Fruit fly (Drosophila melanogaster) whole organism, embryonic: ENCODE data around the gene ImpL1.

ENCODE experiments used
- CG10321 ChIP-seq: fragments of 200-800 bp; sonication (Bioruptor generic); IDR thresholded peaks from 2 replicates; pipeline ENCODE4 v1.3.6; 2022; ENCODE audit warnings: missing biosample characterization, missing genetic modification characterization
- CG10979 ChIP-seq: fragments of 200-800 bp; sonication (Bioruptor generic); optimal IDR thresholded peaks from 2 replicates; lab custom pipeline; 2018; ENCODE audit warnings: missing biosample characterization, mild to moderate bottlenecking, missing genetic modification characterization, moderate library complexity
- CG11085 ChIP-seq: fragments of 200-800 bp; sonication (Bioruptor generic); IDR thresholded peaks from 2 replicates; pipeline ENCODE4 v1.3.6; 2022; ENCODE audit warnings: missing biosample characterization, missing genetic modification characterization
- CG11504 ChIP-seq: fragments of 200-800 bp; sonication (Bioruptor generic); optimal IDR thresholded peaks from 3 replicates; lab custom pipeline; 2019; ENCODE audit warnings: missing biosample characterization, mild to moderate bottlenecking, missing genetic modification characterization, moderate library complexity
- CG12769 ChIP-seq: fragments of 200-800 bp; sonication (Bioruptor generic); optimal IDR thresholded peaks from 2 replicates; lab custom pipeline; 2019; ENCODE audit warnings: missing biosample characterization, mild to moderate bottlenecking, missing genetic modification characterization, moderate library complexity
- CG14050 ChIP-seq: fragments of 200-800 bp; sonication (Bioruptor generic); IDR thresholded peaks from 3 replicates; pipeline ENCODE4 v1.3.6; 2022; ENCODE audit warnings: missing biosample characterization, missing genetic modification characterization
- CG14710 ChIP-seq: fragments of 200-800 bp; sonication (Bioruptor generic); optimal IDR thresholded peaks from 3 replicates; lab custom pipeline; 2019; ENCODE audit warnings: missing biosample characterization, mild to moderate bottlenecking, missing genetic modification characterization, moderate library complexity
- CG14860 ChIP-seq: fragments of 200-800 bp; sonication (Bioruptor generic); IDR thresholded peaks from 3 replicates; pipeline ENCODE4 v1.3.6; 2022; ENCODE audit warnings: missing biosample characterization, missing genetic modification characterization; ENCODE audit not compliant: partially characterized antibody
- CG17361 ChIP-seq: fragments of 200-800 bp; sonication (Bioruptor generic); IDR thresholded peaks from 3 replicates; pipeline ENCODE4 v1.3.6; 2022; ENCODE audit warnings: missing biosample characterization, missing genetic modification characterization
- CG17829 ChIP-seq: fragments of 200-800 bp; optimal IDR thresholded peaks from 2 replicates; lab custom pipeline; 2019; ENCODE audit warnings: missing biosample characterization, mild to moderate bottlenecking, missing genetic modification characterization, moderate library complexity
- CG18262 ChIP-seq: fragments of 200-800 bp; optimal IDR thresholded peaks from 3 replicates; lab custom pipeline; 2019; ENCODE audit warnings: missing biosample characterization, mild to moderate bottlenecking, missing genetic modification characterization, moderate library complexity
- CG2120 ChIP-seq: fragments of 200-800 bp; sonication (Bioruptor generic); optimal IDR thresholded peaks from 3 replicates; lab custom pipeline; 2016; ENCODE audit warnings: missing biosample characterization, missing genetic modification characterization
- CG2712 ChIP-seq: fragments of 200-800 bp; optimal IDR thresholded peaks from 3 replicates; lab custom pipeline; 2019; ENCODE audit warnings: missing biosample characterization, mild to moderate bottlenecking, missing genetic modification characterization, moderate library complexity
- CG5180 ChIP-seq: fragments of 200-800 bp; sonication (Bioruptor generic); optimal IDR thresholded peaks from 3 replicates; lab custom pipeline; 2017; ENCODE audit warnings: missing biosample characterization, missing genetic modification characterization, mild to moderate bottlenecking, moderate library complexity, missing genetic modification reagents
- CG8944 ChIP-seq: fragments of 200-800 bp; sonication (Bioruptor generic); optimal IDR thresholded peaks from 3 replicates; lab custom pipeline; 2016; ENCODE audit warnings: missing biosample characterization, missing genetic modification characterization
- CG9727 ChIP-seq: fragments of 200-800 bp; sonication (Bioruptor generic); optimal IDR thresholded peaks from 3 replicates; lab custom pipeline; 2017; ENCODE audit warnings: missing biosample characterization, mild to moderate bottlenecking, missing genetic modification characterization
- CG9797 ChIP-seq: fragments of 200-800 bp; sonication (Bioruptor generic); optimal IDR thresholded peaks from 3 replicates; lab custom pipeline; 2018; ENCODE audit warnings: missing biosample characterization, mild to moderate bottlenecking, missing genetic modification characterization
- CG9932 ChIP-seq: fragments of 200-800 bp; sonication (Bioruptor generic); IDR thresholded peaks from 2 replicates; pipeline ENCODE4 v1.3.6; 2022; ENCODE audit warnings: missing biosample characterization, missing genetic modification characterization
- Dad ChIP-seq: fragments of 200-800 bp; sonication (Bioruptor generic); optimal IDR thresholded peaks from 3 replicates; lab custom pipeline; 2016; ENCODE audit warnings: missing biosample characterization, missing genetic modification characterization
- Dip3 ChIP-seq: fragments of 200-800 bp; sonication (Bioruptor generic); optimal IDR thresholded peaks from 3 replicates; lab custom pipeline; 2016; ENCODE audit warnings: missing biosample characterization, missing genetic modification characterization
- Elba2 ChIP-seq: fragments of 200-800 bp; sonication (Bioruptor generic); optimal IDR thresholded peaks from 3 replicates; lab custom pipeline; 2016; ENCODE audit warnings: missing biosample characterization, missing genetic modification characterization
- Hsf ChIP-seq: fragments of 200-800 bp; sonication (Bioruptor generic); optimal IDR thresholded peaks from 3 replicates; lab custom pipeline; 2016; ENCODE audit warnings: missing biosample characterization, missing genetic modification characterization
- Med ChIP-seq: fragments of 200-800 bp; sonication (Bioruptor generic); peaks from one replicate; lab custom pipeline; 2016; ENCODE audit warnings: missing biosample characterization, missing genetic modification characterization, mild to moderate bottlenecking, inconsistent platforms, moderate library complexity
- PHDP ChIP-seq: fragments of 200-800 bp; sonication (Bioruptor generic); optimal IDR thresholded peaks from 3 replicates; lab custom pipeline; 2018; ENCODE audit warnings: missing biosample characterization, mild to moderate bottlenecking, missing genetic modification characterization, moderate library complexity
- ash1 ChIP-seq: fragments of 200-800 bp; sonication (Bioruptor generic); optimal IDR thresholded peaks from 2 replicates; lab custom pipeline; 2018; ENCODE audit warnings: missing biosample characterization, mild to moderate bottlenecking, missing genetic modification characterization
- bsh ChIP-seq, 2 experiments: fragments of 200-800 bp; sonication (Bioruptor generic); optimal IDR thresholded peaks; 2 replicates each; lab custom pipeline; 2017 to 2018; ENCODE audit warnings: mild to moderate bottlenecking in 2 of 2, missing biosample characterization in 2 of 2, missing genetic modification characterization in 2 of 2, moderate library complexity in 1 of 2
- btn ChIP-seq: fragments of 200-800 bp; sonication (Bioruptor generic); optimal IDR thresholded peaks from 2 replicates; lab custom pipeline; 2016; ENCODE audit warnings: missing biosample characterization, missing genetic modification characterization
- dati ChIP-seq: fragments of 200-800 bp; sonication (Bioruptor generic); IDR thresholded peaks from 2 replicates; pipeline ENCODE4 v1.3.6; 2022; ENCODE audit warnings: missing biosample characterization, missing genetic modification characterization
- dmrt11E ChIP-seq: fragments of 200-800 bp; sonication (Bioruptor generic); optimal IDR thresholded peaks from 3 replicates; lab custom pipeline; 2018; ENCODE audit warnings: missing biosample characterization, mild to moderate bottlenecking, missing genetic modification characterization, moderate library complexity
- gem ChIP-seq: fragments of 200-800 bp; sonication (Bioruptor generic); optimal IDR thresholded peaks from 2 replicates; lab custom pipeline; 2019; ENCODE audit warnings: missing biosample characterization, mild to moderate bottlenecking, missing genetic modification characterization, moderate library complexity
- grau ChIP-seq: fragments of 200-800 bp; optimal IDR thresholded peaks from 3 replicates; lab custom pipeline; 2019; ENCODE audit warnings: missing biosample characterization, mild to moderate bottlenecking, missing genetic modification characterization, moderate library complexity
- kah ChIP-seq: fragments of 200-800 bp; sonication (Bioruptor generic); optimal IDR thresholded peaks from 2 replicates; lab custom pipeline; 2018; ENCODE audit warnings: missing biosample characterization, mild to moderate bottlenecking, missing genetic modification characterization
- lola ChIP-seq, 3 experiments: fragments of >200 bp in 2 of 3; fragments of 200-800 bp in 1 of 3; sonication (Bioruptor generic) in 1 of 3; optimal IDR thresholded peaks; 2 replicates each; lab custom pipeline; 2017 to 2019; ENCODE audit warnings: missing biosample characterization in 3 of 3, missing genetic modification characterization in 3 of 3, mild to moderate bottlenecking in 1 of 3, moderate library complexity in 1 of 3
- maf-S ChIP-seq: fragments of 200-800 bp; sonication (Bioruptor generic); optimal IDR thresholded peaks from 2 replicates; lab custom pipeline; 2016; ENCODE audit warnings: missing biosample characterization, missing genetic modification characterization
- pan ChIP-seq, 4 experiments: fragments of >200 bp in 3 of 4; fragments of 200-800 bp in 1 of 4; sonication (Bioruptor generic) in 1 of 4; optimal IDR thresholded peaks in 3 of 4; IDR thresholded peaks in 1 of 4; 2 replicates each; pipeline versions ENCODE4 v1.3.6 to Lab custom; 2017 to 2022; ENCODE audit warnings: missing biosample characterization in 2 of 4, missing genetic modification characterization in 2 of 4, mixed read lengths in 1 of 4
- phol ChIP-seq: fragments of 200-800 bp; sonication (Bioruptor generic); optimal IDR thresholded peaks from 3 replicates; lab custom pipeline; 2018; ENCODE audit warnings: missing biosample characterization, mild to moderate bottlenecking, missing genetic modification characterization, moderate library complexity
- sens ChIP-seq: fragments of 200-800 bp; sonication (Bioruptor generic); peaks from one replicate; lab custom pipeline; 2016; ENCODE audit warnings: missing biosample characterization, missing genetic modification characterization
- tio ChIP-seq: fragments of 200-800 bp; sonication (Bioruptor generic); optimal IDR thresholded peaks from 2 replicates; lab custom pipeline; 2017; ENCODE audit warnings: missing biosample characterization, missing genetic modification characterization, inconsistent platforms
- wor ChIP-seq: fragments of 200-800 bp; sonication (Bioruptor generic); IDR thresholded peaks from 2 replicates; pipeline ENCODE4 v1.3.6; 2022; ENCODE audit warnings: missing biosample characterization, missing genetic modification characterization

The ImpL1 gene

DNA sequence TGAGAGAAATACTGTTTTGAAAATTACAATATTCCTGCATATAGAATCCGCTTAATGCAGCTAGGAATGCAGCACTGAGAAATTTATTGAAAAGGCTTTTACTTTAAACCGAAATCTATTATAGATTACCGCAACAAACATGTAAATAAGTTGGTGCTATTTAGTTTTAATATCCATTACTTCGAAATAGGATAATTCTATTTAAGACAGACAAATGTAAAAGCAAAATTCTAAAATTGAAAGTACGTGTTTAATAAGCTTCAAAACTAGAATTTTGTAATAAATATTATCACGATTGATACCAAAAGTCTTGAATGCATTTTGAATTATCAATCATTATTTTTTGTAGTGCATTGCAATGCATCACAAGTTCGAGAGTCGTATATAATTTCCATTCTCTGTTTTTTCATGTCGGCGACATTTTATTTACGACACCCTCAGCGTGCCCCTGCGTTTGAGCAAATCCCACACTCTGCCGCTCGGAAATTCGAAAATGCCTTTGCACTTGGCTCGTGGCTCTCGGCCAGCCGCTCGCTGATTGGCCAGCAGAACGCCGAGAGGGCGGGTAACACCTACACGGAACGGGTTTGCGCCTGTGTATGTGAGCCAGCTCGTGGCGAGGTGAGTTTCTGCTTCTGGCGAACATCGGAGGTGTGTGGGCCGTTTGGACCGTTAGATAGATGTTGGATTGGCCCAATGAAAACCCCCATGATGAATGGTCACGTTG lies 20.7 kb downstream of the ImpL1 start (continued):
- TF ChIP-seq CG8944 (GFP tag; lab: Kevin White, UChicago) (no peak), kah (no peak), Dad (GFP tag; lab: Kevin White, UChicago) (no peak)

DNA sequence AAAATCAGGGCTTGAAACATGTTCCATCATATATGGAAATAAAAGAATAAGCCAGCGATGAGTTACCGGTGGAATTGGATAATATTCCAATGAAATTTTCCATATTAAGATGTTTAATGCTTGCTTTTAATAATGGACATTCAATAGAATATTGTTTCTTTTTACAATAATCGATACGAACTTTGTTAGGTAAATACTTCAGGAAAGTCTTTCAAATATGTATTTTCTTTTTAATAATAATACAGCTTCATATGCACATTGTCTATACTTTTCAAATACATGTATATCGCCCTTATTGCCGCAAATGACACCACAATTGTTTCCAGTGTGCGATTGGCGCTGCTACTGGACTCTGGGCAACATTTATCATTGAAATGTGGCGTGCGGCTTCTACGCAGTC lies 24.3 kb downstream of the ImpL1 start:
- TF ChIP-seq CG14050 (GFP tag; lab: Robert Waterston, UW), result no peak
- no peak for TF ChIP-seq CG14860 (GFP tag; lab: Robert Waterston, UW)
- no peak for TF ChIP-seq PHDP
- TF ChIP-seq wor (GFP tag; lab: Robert Waterston, UW), result no peak
- peak; percentile 20 for TF ChIP-seq tio (GFP tag; lab: Kevin White, UChicago)
- TF ChIP-seq CG5180 (GFP tag; lab: Kevin White, UChicago), result no peak
- no peak for TF ChIP-seq maf-S (GFP tag; lab: Kevin White, UChicago)
- TF ChIP-seq dmrt11E, result peak; percentile 40
- TF ChIP-seq grau, result no peak
- no peak for TF ChIP-seq CG9932 (GFP tag; lab: Robert Waterston, UW)
- TF ChIP-seq CG2120 (GFP tag; lab: Kevin White, UChicago), result no peak
- TF ChIP-seq CG14710, result peak; percentile 3
- TF ChIP-seq Elba2 (GFP tag; lab: Kevin White, UChicago), result no peak
- peak in 1 of 3 experiments; percentile 48 for TF ChIP-seq lola (GFP tag; optimal IDR thresholded peaks at IDR 0.05; lab: Kevin White, UChicago)
- TF ChIP-seq Hsf (GFP tag; lab: Kevin White, UChicago), result no peak
- TF ChIP-seq sens (GFP tag; lab: Kevin White, UChicago), result peak; percentile 84
- peak in 1 of 2 experiments; percentile 12 for TF ChIP-seq bsh (GFP tag; optimal IDR thresholded peaks at IDR 0.05; lab: Kevin White, UChicago)
- peak; percentile 37 for TF ChIP-seq CG9727 (GFP tag; lab: Kevin White, UChicago)
- no peak for TF ChIP-seq CG11085 (GFP tag; lab: Robert Waterston, UW)
- TF ChIP-seq phol (tag; lab: Kevin White, UChicago), result peak; percentile 18
- no peak for TF ChIP-seq btn
- no peak for TF ChIP-seq Dip3
- TF ChIP-seq CG11504, result peak; percentile 24
- no peak for TF ChIP-seq ash1 (GFP tag; lab: Kevin White, UChicago)
- peak; percentile 41 for TF ChIP-seq Med
- TF ChIP-seq gem, result peak; percentile 6
- TF ChIP-seq CG2712, result peak; percentile 2
- peak; percentile 6 for TF ChIP-seq CG10979 (tag; lab: Kevin White, UChicago)
- TF ChIP-seq CG17361 (GFP tag; lab: Robert Waterston, UW), result 0 out of 3 replicates have a peak, but pooled peaks have one; percentile 37
- TF ChIP-seq CG10321, result no peak
- peak; percentile 20 for TF ChIP-seq CG18262
- no peak for TF ChIP-seq dati (GFP tag; lab: Robert Waterston, UW)
- TF ChIP-seq CG9797 (GFP tag; lab: Kevin White, UChicago), result no peak
- TF ChIP-seq CG17829 (tag; lab: Kevin White, UChicago), result peak; percentile 11
- TF ChIP-seq pan (optimal IDR thresholded peaks at IDR 0.05; lab: Kevin White, UChicago), result no peak
- no peak for TF ChIP-seq pan (GFP tag; optimal IDR thresholded peaks at IDR 0.05 in 1 of 2, IDR thresholded peaks at IDR 0.05 in 1 of 2)
- no peak for TF ChIP-seq CG12769 (tag; lab: Kevin White, UChicago)
